Fruit fly (Drosophila melanogaster) whole organism, embryonic: ENCODE measurements around the gene alphaTub84D.

Experiments used
- Abd-B ChIP-seq: fragments of 200-800 bp; sonication (Bioruptor generic); optimal IDR thresholded peaks from 2 replicates; lab custom pipeline; 2018; ENCODE audit warnings: missing biosample characterization, mild to moderate bottlenecking, missing genetic modification characterization, moderate library complexity
- Ada2b ChIP-seq: fragments of 200-800 bp; sonication (Bioruptor generic); IDR thresholded peaks from 2 replicates; pipeline ENCODE4 v1.3.6; 2022; ENCODE audit warnings: missing biosample characterization, missing genetic modification characterization
- Adf1 ChIP-seq: fragments of 200-800 bp; sonication (Bioruptor generic); IDR thresholded peaks from 2 replicates; pipeline ENCODE4 v1.3.6; 2022; ENCODE audit warnings: missing biosample characterization, missing genetic modification characterization
- Bdp1 ChIP-seq: fragments of 200-800 bp; sonication (Bioruptor generic); optimal IDR thresholded peaks from 3 replicates; lab custom pipeline; 2016; ENCODE audit warnings: missing biosample characterization, missing genetic modification characterization
- CG10462 ChIP-seq: fragments of 200-800 bp; sonication (Bioruptor generic); optimal IDR thresholded peaks from 2 replicates; lab custom pipeline; 2016; ENCODE audit warnings: missing biosample characterization, missing genetic modification characterization
- CG11093 ChIP-seq: fragments of 200-800 bp; sonication (Bioruptor generic); IDR thresholded peaks from 3 replicates; pipeline ENCODE4 v1.3.6; 2022; ENCODE audit warnings: missing biosample characterization, missing genetic modification characterization
- CG1233 ChIP-seq: fragments of 200-800 bp; sonication (Bioruptor generic); optimal IDR thresholded peaks from 4 replicates; lab custom pipeline; 2018; ENCODE audit warnings: missing biosample characterization, mild to moderate bottlenecking, missing genetic modification characterization
- CG12769 ChIP-seq: fragments of 200-800 bp; sonication (Bioruptor generic); optimal IDR thresholded peaks from 2 replicates; lab custom pipeline; 2019; ENCODE audit warnings: missing biosample characterization, mild to moderate bottlenecking, missing genetic modification characterization, moderate library complexity
- CG13296 ChIP-seq: fragments of 200-800 bp; sonication (Bioruptor generic); optimal IDR thresholded peaks from 3 replicates; lab custom pipeline; 2018; ENCODE audit warnings: missing biosample characterization, mild to moderate bottlenecking, missing genetic modification characterization
- CG14050 ChIP-seq: fragments of 200-800 bp; sonication (Bioruptor generic); IDR thresholded peaks from 3 replicates; pipeline ENCODE4 v1.3.6; 2022; ENCODE audit warnings: missing biosample characterization, missing genetic modification characterization
- CG14441 ChIP-seq: fragments of 200-800 bp; sonication (Bioruptor generic); IDR thresholded peaks from 2 replicates; pipeline ENCODE4 v1.3.6; 2022; ENCODE audit warnings: missing biosample characterization, missing genetic modification characterization
- CG15269 ChIP-seq: fragments of 200-800 bp; sonication (Bioruptor generic); optimal IDR thresholded peaks from 2 replicates; lab custom pipeline; 2018; ENCODE audit warnings: missing biosample characterization, mild to moderate bottlenecking, missing genetic modification characterization, moderate library complexity
- CG17361 ChIP-seq: fragments of 200-800 bp; sonication (Bioruptor generic); IDR thresholded peaks from 3 replicates; pipeline ENCODE4 v1.3.6; 2022; ENCODE audit warnings: missing biosample characterization, missing genetic modification characterization
- CG3065 ChIP-seq: fragments of 200-800 bp; sonication (Bioruptor generic); optimal IDR thresholded peaks from 2 replicates; lab custom pipeline; 2016; ENCODE audit warnings: missing biosample characterization, missing genetic modification characterization
- CG32532 ChIP-seq: fragments of 200-800 bp; sonication (Bioruptor generic); IDR thresholded peaks from 2 replicates; pipeline ENCODE4 v1.3.6; 2022; ENCODE audit warnings: missing biosample characterization, missing genetic modification characterization
- CG32767 ChIP-seq: fragments of 200-800 bp; sonication (Bioruptor generic); IDR thresholded peaks from 2 replicates; pipeline ENCODE4 v1.3.6; 2022; ENCODE audit warnings: missing biosample characterization, missing genetic modification characterization
- CG33213 ChIP-seq: fragments of 200-800 bp; sonication (Bioruptor generic); optimal IDR thresholded peaks from 3 replicates; lab custom pipeline; 2016; ENCODE audit warnings: missing biosample characterization, missing genetic modification characterization
- CG4617 ChIP-seq: fragments of 200-800 bp; sonication (Bioruptor generic); optimal IDR thresholded peaks from 3 replicates; lab custom pipeline; 2016; ENCODE audit warnings: missing biosample characterization, missing genetic modification characterization, borderline replicate concordance
- CG6175 ChIP-seq: fragments of 200-800 bp; sonication (Bioruptor generic); IDR thresholded peaks from 3 replicates; pipeline ENCODE4 v1.3.6; 2022; ENCODE audit warnings: missing biosample characterization, missing genetic modification characterization
- CG7271 ChIP-seq: fragments of 200-800 bp; sonication (Bioruptor generic); optimal IDR thresholded peaks from 2 replicates; lab custom pipeline; 2018; ENCODE audit warnings: missing biosample characterization, mild to moderate bottlenecking, missing genetic modification characterization, moderate library complexity
- CG9727 ChIP-seq: fragments of 200-800 bp; sonication (Bioruptor generic); optimal IDR thresholded peaks from 3 replicates; lab custom pipeline; 2017; ENCODE audit warnings: missing biosample characterization, mild to moderate bottlenecking, missing genetic modification characterization
- CoRest ChIP-seq: fragments of 200-800 bp; sonication (Bioruptor generic); optimal IDR thresholded peaks from 3 replicates; lab custom pipeline; 2018; ENCODE audit warnings: missing biosample characterization, mild to moderate bottlenecking, missing genetic modification characterization, moderate library complexity
- D ChIP-seq, 2 experiments: fragments of 200-800 bp in 1 of 2; fragments of >200 bp in 1 of 2; sonication (Bioruptor generic) in 1 of 2; optimal IDR thresholded peaks; 2 replicates in 1 of 2; 3 replicates in 1 of 2; lab custom pipeline; 2017; ENCODE audit warnings: mild to moderate bottlenecking in 1 of 2, missing biosample characterization in 1 of 2, missing genetic modification characterization in 1 of 2, missing genetic modification reagents in 1 of 2
- Dref ChIP-seq: fragments of 200-800 bp; sonication (Bioruptor generic); IDR thresholded peaks from 2 replicates; pipeline ENCODE4 v1.3.6; 2022; ENCODE audit warnings: missing biosample characterization, missing genetic modification characterization
- H15 ChIP-seq: fragments of 200-800 bp; sonication (Bioruptor generic); IDR thresholded peaks from 3 replicates; pipeline ENCODE4 v1.3.6; 2022; ENCODE audit warnings: missing biosample characterization, missing genetic modification characterization
- HLHmδ ChIP-seq: fragments of 200-800 bp; sonication (Bioruptor generic); optimal IDR thresholded peaks from 2 replicates; lab custom pipeline; 2018; ENCODE audit warnings: missing biosample characterization, mild to moderate bottlenecking, missing genetic modification characterization, moderate library complexity
- Lpt ChIP-seq: fragments of >200 bp; optimal IDR thresholded peaks from 2 replicates; lab custom pipeline; 2018; ENCODE audit warnings: missing biosample characterization, missing genetic modification characterization
- MESR4 ChIP-seq: fragments of 200-800 bp; sonication (Bioruptor generic); optimal IDR thresholded peaks from 2 replicates; lab custom pipeline; 2018; ENCODE audit warnings: missing biosample characterization, mild to moderate bottlenecking, missing genetic modification characterization, moderate library complexity
- NC2β ChIP-seq: fragments of 200-800 bp; sonication (Bioruptor generic); optimal IDR thresholded peaks from 2 replicates; lab custom pipeline; 2016; ENCODE audit warnings: missing biosample characterization, missing genetic modification characterization
- Nf-YC ChIP-seq: fragments of 200-800 bp; optimal IDR thresholded peaks from 3 replicates; lab custom pipeline; 2019; ENCODE audit warnings: missing biosample characterization, mild to moderate bottlenecking, missing genetic modification characterization, moderate library complexity
- NfI ChIP-seq: fragments of 200-800 bp; sonication (Bioruptor generic); optimal IDR thresholded peaks from 3 replicates; lab custom pipeline; 2018; ENCODE audit warnings: missing biosample characterization, mild to moderate bottlenecking, missing genetic modification characterization, moderate library complexity
- Sox102F ChIP-seq: fragments of 200-800 bp; sonication (Bioruptor generic); optimal IDR thresholded peaks from 2 replicates; lab custom pipeline; 2018; ENCODE audit warnings: missing biosample characterization, mild to moderate bottlenecking, missing genetic modification characterization, moderate library complexity
- ash1 ChIP-seq: fragments of 200-800 bp; sonication (Bioruptor generic); optimal IDR thresholded peaks from 2 replicates; lab custom pipeline; 2018; ENCODE audit warnings: missing biosample characterization, mild to moderate bottlenecking, missing genetic modification characterization
- az2 ChIP-seq: fragments of 200-800 bp; sonication (Bioruptor generic); optimal IDR thresholded peaks from 3 replicates; lab custom pipeline; 2016; ENCODE audit warnings: missing biosample characterization, missing genetic modification characterization
- cwo ChIP-seq: fragments of 200-800 bp; sonication (Bioruptor generic); optimal IDR thresholded peaks from 3 replicates; lab custom pipeline; 2017; ENCODE audit warnings: missing biosample characterization, missing genetic modification characterization, mild to moderate bottlenecking, moderate library complexity, missing genetic modification reagents
- dmrt11E ChIP-seq: fragments of 200-800 bp; sonication (Bioruptor generic); optimal IDR thresholded peaks from 3 replicates; lab custom pipeline; 2018; ENCODE audit warnings: missing biosample characterization, mild to moderate bottlenecking, missing genetic modification characterization, moderate library complexity
- gfzf ChIP-seq: fragments of 200-800 bp; sonication (Bioruptor generic); optimal IDR thresholded peaks from 2 replicates; lab custom pipeline; 2016; ENCODE audit warnings: missing biosample characterization, mild to moderate bottlenecking, missing genetic modification characterization, moderate library complexity
- grau ChIP-seq: fragments of 200-800 bp; optimal IDR thresholded peaks from 3 replicates; lab custom pipeline; 2019; ENCODE audit warnings: missing biosample characterization, mild to moderate bottlenecking, missing genetic modification characterization, moderate library complexity
- grn ChIP-seq: fragments of 200-800 bp; sonication (Bioruptor generic); optimal IDR thresholded peaks from 3 replicates; lab custom pipeline; 2017; ENCODE audit warnings: missing biosample characterization, missing genetic modification characterization
- kay ChIP-seq: fragments of 200-800 bp; sonication (Bioruptor generic); optimal IDR thresholded peaks from 2 replicates; lab custom pipeline; 2016; ENCODE audit warnings: missing biosample characterization, missing genetic modification characterization
- kni ChIP-seq: fragments of 200-800 bp; sonication (Bioruptor generic); optimal IDR thresholded peaks from 3 replicates; lab custom pipeline; 2017; ENCODE audit warnings: mild to moderate bottlenecking, missing biosample characterization, missing genetic modification reagents, missing genetic modification characterization
- lov ChIP-seq, 2 experiments: fragments of 200-800 bp in 1 of 2; fragments of >200 bp in 1 of 2; sonication (Bioruptor generic) in 1 of 2; IDR thresholded peaks in 1 of 2; optimal IDR thresholded peaks in 1 of 2; 2 replicates in 1 of 2; 3 replicates in 1 of 2; pipeline versions ENCODE4 v1.3.6 to Lab custom; 2017 to 2022; ENCODE audit warnings: missing biosample characterization in 1 of 2, missing genetic modification characterization in 1 of 2
- mirr ChIP-seq: fragments of 200-800 bp; sonication (Bioruptor generic); optimal IDR thresholded peaks from 3 replicates; lab custom pipeline; 2018; ENCODE audit warnings: missing biosample characterization, mild to moderate bottlenecking, missing genetic modification characterization
- nom ChIP-seq: fragments of 200-800 bp; sonication (Bioruptor generic); optimal IDR thresholded peaks from 2 replicates; lab custom pipeline; 2017; ENCODE audit warnings: missing biosample characterization, missing genetic modification characterization, mild to moderate bottlenecking, moderate library complexity, missing genetic modification reagents
- pnt ChIP-seq: fragments of 200-800 bp; sonication (Bioruptor generic); optimal IDR thresholded peaks from 3 replicates; lab custom pipeline; 2016; ENCODE audit warnings: missing biosample characterization, missing genetic modification characterization
- tap ChIP-seq: fragments of 200-800 bp; optimal IDR thresholded peaks from 3 replicates; lab custom pipeline; 2019; ENCODE audit warnings: missing biosample characterization, mild to moderate bottlenecking, missing genetic modification characterization, moderate library complexity
- tup ChIP-seq: fragments of 200-800 bp; sonication (Bioruptor generic); optimal IDR thresholded peaks from 2 replicates; lab custom pipeline; 2016; ENCODE audit warnings: missing biosample characterization, mild to moderate bottlenecking, missing genetic modification characterization, moderate library complexity
- zf30C ChIP-seq: fragments of 200-800 bp; sonication (Bioruptor generic); optimal IDR thresholded peaks from 3 replicates; lab custom pipeline; 2018; ENCODE audit warnings: missing biosample characterization, mild to moderate bottlenecking, missing genetic modification characterization

alphaTub84D gene

dm6 chr3R:7504989-7505761 is 25.4 kb upstream of the alphaTub84D start, which contains the start of gene alpha-Est9 (continued):
- TF ChIP-seq D (optimal IDR thresholded peaks at IDR 0.05; lab: Kevin White, UChicago) (no peak), D (GFP tag; optimal IDR thresholded peaks at IDR 0.05; lab: Kevin White, UChicago) (no peak), zf30C (GFP tag; lab: Kevin White, UChicago) (no peak), grn (GFP tag; lab: Kevin White, UChicago) (peak; percentile 65), tap (tag; lab: Kevin White, UChicago) (no peak), Ada2b (GFP tag; lab: Robert Waterston, UW) (no peak), CG1233 (no peak), cwo (peak; percentile 70), Adf1 (GFP tag; lab: Robert Waterston, UW) (peak; percentile 17; the same call in 1 of the 2 replicates), Abd-B (GFP tag; lab: Kevin White, UChicago) (no peak), az2 (GFP tag; lab: Kevin White, UChicago) (no peak), Lpt (no peak), HLHmδ (no peak), CG12769 (tag; lab: Kevin White, UChicago) (peak; percentile 57), grau (peak; percentile 11), gfzf (GFP tag; lab: Kevin White, UChicago) (no peak), CG10462 (no peak), Nf-YC (tag; lab: Kevin White, UChicago) (no peak), ash1 (GFP tag; lab: Kevin White, UChicago) (no peak), CG32532 (GFP tag; lab: Robert Waterston, UW) (peak; percentile 18; the same call in 1 of the 2 replicates), pnt (no peak), H15 (no peak), CG6175 (GFP tag; lab: Robert Waterston, UW) (no peak), kay (GFP tag; lab: Kevin White, UChicago) (peak; percentile 44), CG11093 (GFP tag; lab: Robert Waterston, UW) (no peak), tup (no peak), CG4617 (GFP tag; lab: Kevin White, UChicago) (no peak), CG33213 (GFP tag; lab: Kevin White, UChicago) (no peak), CG3065 (no peak), CoRest (tag; lab: Kevin White, UChicago) (no peak), CG9727 (GFP tag; lab: Kevin White, UChicago) (no peak), dmrt11E (no peak), CG14441 (GFP tag; lab: Robert Waterston, UW) (no peak), nom (GFP tag; lab: Kevin White, UChicago) (no peak), MESR4 (GFP tag; lab: Kevin White, UChicago) (no peak), kni (GFP tag; lab: Kevin White, UChicago) (no peak), CG17361 (GFP tag; lab: Robert Waterston, UW) (no peak), Dref (GFP tag; lab: Robert Waterston, UW) (no peak), NfI (GFP tag; lab: Kevin White, UChicago) (peak; percentile 1), CG15269 (tag; lab: Kevin White, UChicago) (no peak), CG32767 (no peak), mirr (GFP tag; lab: Kevin White, UChicago) (peak; percentile 78), CG13296 (peak; percentile 8), Sox102F (GFP tag; lab: Kevin White, UChicago) (no peak), CG7271 (tag; lab: Kevin White, UChicago) (no peak), NC2β (GFP tag; lab: Kevin White, UChicago) (no peak), Bdp1 (no peak), lov (optimal IDR thresholded peaks at IDR 0.05; lab: Kevin White, UChicago) (no peak), lov (GFP tag; IDR thresholded peaks at IDR 0.05; lab: Robert Waterston, UW) (no peak), CG14050 (GFP tag; lab: Robert Waterston, UW) (no peak)
